Fruit fly (Drosophila melanogaster) whole organism, pupa: ENCODE measurements around the gene CG11122.

Experiments
- CG14655 ChIP-seq: fragments of 200-800 bp; sonication (Bioruptor generic); optimal IDR thresholded peaks from 3 replicates; lab custom pipeline; 2017; ENCODE audit warnings: mild to moderate bottlenecking, missing biosample characterization, missing genetic modification reagents, missing genetic modification characterization
- CG15710 ChIP-seq: fragments of 200-800 bp; sonication (Bioruptor generic); optimal IDR thresholded peaks from 2 replicates; lab custom pipeline; 2018; ENCODE audit warnings: missing biosample characterization, mild to moderate bottlenecking, missing genetic modification characterization, moderate library complexity
- CG34367 ChIP-seq: fragments of 200-800 bp; sonication (Bioruptor generic); optimal IDR thresholded peaks from 2 replicates; lab custom pipeline; 2018; ENCODE audit warnings: missing biosample characterization, mild to moderate bottlenecking, missing genetic modification characterization
- CG4496 ChIP-seq: fragments of 200-800 bp; sonication (Bioruptor generic); IDR thresholded peaks from 3 replicates; pipeline ENCODE4 v1.3.6; 2022; ENCODE audit warnings: missing biosample characterization, missing genetic modification characterization
- CG8301 ChIP-seq: fragments of 200-800 bp; sonication (Bioruptor generic); optimal IDR thresholded peaks from 2 replicates; lab custom pipeline; 2018; ENCODE audit warnings: missing biosample characterization, mild to moderate bottlenecking, missing genetic modification characterization
- CG9948 ChIP-seq: fragments of 200-800 bp; sonication (Bioruptor generic); optimal IDR thresholded peaks from 2 replicates; lab custom pipeline; 2018; ENCODE audit warnings: missing biosample characterization, mild to moderate bottlenecking, missing genetic modification characterization, moderate library complexity
- EcR ChIP-seq: fragments of 200-800 bp; sonication (Bioruptor generic); optimal IDR thresholded peaks from 3 replicates; lab custom pipeline; 2019; ENCODE audit warnings: missing biosample characterization, missing genetic modification characterization, mild to moderate bottlenecking, moderate library complexity, missing genetic modification reagents
- Ets98B ChIP-seq: fragments of 200-800 bp; sonication (Bioruptor generic); IDR thresholded peaks from 2 replicates; pipeline ENCODE4 v1.3.6; 2022; ENCODE audit warnings: missing biosample characterization, missing genetic modification characterization
- Pif1A ChIP-seq: fragments of 200-800 bp; sonication (Bioruptor generic); optimal IDR thresholded peaks from 3 replicates; lab custom pipeline; 2016; ENCODE audit warnings: missing biosample characterization, missing genetic modification characterization
- fd96Ca ChIP-seq: fragments of 200-800 bp; sonication (Bioruptor generic); IDR thresholded peaks from 3 replicates; pipeline ENCODE4 v1.3.6; 2022; ENCODE audit warnings: missing biosample characterization, missing genetic modification characterization
- gl ChIP-seq: fragments of 200-800 bp; sonication (Bioruptor generic); optimal IDR thresholded peaks from 2 replicates; lab custom pipeline; 2018; ENCODE audit warnings: missing biosample characterization, mild to moderate bottlenecking, missing genetic modification characterization

DNA sequence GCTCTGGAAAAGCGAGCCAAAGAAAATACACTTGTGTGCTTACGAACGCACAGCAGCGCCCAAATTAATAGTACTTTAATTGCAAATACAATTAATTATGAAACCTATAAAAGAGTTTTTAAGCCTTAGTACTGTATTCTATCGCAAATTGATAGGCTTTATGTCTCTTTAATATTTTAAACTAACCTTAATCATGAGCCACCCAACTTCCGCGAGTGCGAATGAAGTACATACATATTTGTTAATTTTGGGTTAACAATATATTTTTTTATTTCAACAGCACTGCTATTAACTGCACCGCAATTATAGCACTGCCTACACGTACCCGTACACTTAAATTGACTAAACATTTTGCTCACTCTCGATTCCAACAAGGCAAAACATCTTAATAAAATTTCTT is 43.3 kb downstream of the CG11122 start:
- TF ChIP-seq CG15710 (tag; lab: Kevin White, UChicago): peak; percentile 58
- TF ChIP-seq CG4496 (GFP tag; lab: Robert Waterston, UW): peak; percentile 66
- TF ChIP-seq CG34367: peak; percentile 22
- TF ChIP-seq gl (tag; lab: Kevin White, UChicago): no peak
- peak; percentile 52 for TF ChIP-seq CG9948 (tag; lab: Kevin White, UChicago)
- TF ChIP-seq CG14655: peak; percentile 64
- peak; percentile 56 for TF ChIP-seq CG8301 (tag; lab: Kevin White, UChicago)
- TF ChIP-seq EcR (GFP tag; lab: Kevin White, UChicago): no peak
- 0 out of 3 replicates have a peak, but pooled peaks have one; percentile 42 for TF ChIP-seq fd96Ca (GFP tag; lab: Robert Waterston, UW)
- no peak for TF ChIP-seq Pif1A (GFP tag; lab: Kevin White, UChicago)
- TF ChIP-seq Ets98B (GFP tag; lab: Robert Waterston, UW): peak; percentile 35; the same call in 1 of the 2 replicates
